Worm (Caenorhabditis elegans) whole organism, mixed stage, embryonic: ENCODE data around the gene nra-4.
A peak's percentile ranks its signal among the peaks of the same experiment; 100 is the strongest.

Source experiments
- bed-3 ChIP-seq: fragments of 200-800 bp; sonication (Bioruptor generic); optimal IDR thresholded peaks from 3 replicates; lab custom pipeline; 2018; ENCODE audit warnings: mild to moderate bottlenecking, missing genetic modification characterization, moderate library complexity, missing compliant biosample characterization
- blmp-1 ChIP-seq: fragments of 150-350 bp; optimal IDR thresholded peaks from 2 replicates; lab custom pipeline; 2014; ENCODE audit warnings: missing biosample characterization, missing genetic modification characterization
- ceh-39 ChIP-seq: fragments of 150-350 bp; optimal IDR thresholded peaks from 2 replicates; lab custom pipeline; 2014; ENCODE audit warnings: missing biosample characterization, missing genetic modification characterization
- ceh-43 ChIP-seq: fragments of 200-800 bp; sonication (Bioruptor generic); optimal IDR thresholded peaks from 2 replicates; lab custom pipeline; 2018; ENCODE audit warnings: mild to moderate bottlenecking, missing genetic modification characterization, moderate library complexity, missing compliant biosample characterization
- ceh-83 ChIP-seq: fragments of 200-800 bp; sonication (Bioruptor generic); optimal IDR thresholded peaks from 2 replicates; lab custom pipeline; 2018; ENCODE audit warnings: mild to moderate bottlenecking, missing genetic modification characterization, missing compliant biosample characterization
- ces-1 ChIP-seq: fragments of 150-350 bp; optimal IDR thresholded peaks from 2 replicates; lab custom pipeline; 2014; ENCODE audit warnings: missing biosample characterization, missing genetic modification reagents, missing genetic modification characterization
- cnd-1 ChIP-seq: fragments of 200-800 bp; sonication (Bioruptor generic); optimal IDR thresholded peaks from 2 replicates; lab custom pipeline; 2018; ENCODE audit warnings: mild to moderate bottlenecking, missing genetic modification characterization, missing compliant biosample characterization
- drap-1 ChIP-seq: fragments of 200-800 bp; sonication (Bioruptor generic); optimal IDR thresholded peaks from 3 replicates; lab custom pipeline; 2018; ENCODE audit warnings: mild to moderate bottlenecking, missing genetic modification characterization, missing compliant biosample characterization
- elt-1 ChIP-seq: sonication (generic microtip); optimal IDR thresholded peaks from 2 replicates; lab custom pipeline; 2017; ENCODE audit warnings: missing genetic modification characterization, mild to moderate bottlenecking, missing compliant biosample characterization, antibody characterized with exemption, moderate library complexity, borderline replicate concordance; ENCODE audit not compliant: insufficient read depth
- elt-3 ChIP-seq: fragments of 150-350 bp; optimal IDR thresholded peaks from 2 replicates; lab custom pipeline; 2014; ENCODE audit warnings: missing biosample characterization, missing genetic modification characterization
- flh-1 ChIP-seq: fragments of 200-800 bp; sonication (Bioruptor generic); optimal IDR thresholded peaks from 2 replicates; lab custom pipeline; 2018; ENCODE audit warnings: mild to moderate bottlenecking, missing genetic modification characterization, moderate library complexity, missing compliant biosample characterization
- ham-2 ChIP-seq: fragments of 200-800 bp; sonication (Bioruptor generic); optimal IDR thresholded peaks from 2 replicates; lab custom pipeline; 2018; ENCODE audit warnings: mild to moderate bottlenecking, missing genetic modification characterization, missing compliant biosample characterization
- hlh-1 ChIP-seq: fragments of 150-350 bp; optimal IDR thresholded peaks from 2 replicates; lab custom pipeline; 2014; ENCODE audit warnings: missing biosample characterization, missing genetic modification reagents, missing genetic modification characterization
- lin-13 ChIP-seq: fragments of 150-350 bp; optimal IDR thresholded peaks from 2 replicates; lab custom pipeline; 2014; ENCODE audit warnings: missing biosample characterization, missing genetic modification characterization
- lin-32 ChIP-seq: fragments of 200-800 bp; sonication (Bioruptor generic); optimal IDR thresholded peaks from 2 replicates; lab custom pipeline; 2018; ENCODE audit warnings: mild to moderate bottlenecking, missing genetic modification characterization, missing compliant biosample characterization
- mab-5 ChIP-seq: fragments of 150-350 bp; optimal IDR thresholded peaks from 2 replicates; lab custom pipeline; 2014; ENCODE audit warnings: missing biosample characterization, missing genetic modification characterization
- mep-1 ChIP-seq: fragments of 150-350 bp; optimal IDR thresholded peaks from 2 replicates; lab custom pipeline; 2017; ENCODE audit warnings: missing biosample characterization, missing genetic modification reagents, missing genetic modification characterization, inconsistent platforms
- mls-2 ChIP-seq: sonication (generic microtip); optimal IDR thresholded peaks from 2 replicates; lab custom pipeline; 2016; ENCODE audit warnings: mild to moderate bottlenecking, missing genetic modification characterization, moderate library complexity, missing compliant biosample characterization
- nhr-12 ChIP-seq: fragments of 150-350 bp; optimal IDR thresholded peaks from 2 replicates; lab custom pipeline; 2014; ENCODE audit warnings: missing biosample characterization, missing genetic modification characterization
- nhr-2 ChIP-seq: fragments of 150-350 bp; optimal IDR thresholded peaks from 2 replicates; lab custom pipeline; 2014; ENCODE audit warnings: missing biosample characterization, missing genetic modification characterization
- nhr-28 ChIP-seq: fragments of 150-350 bp; optimal IDR thresholded peaks from 2 replicates; lab custom pipeline; 2014; ENCODE audit warnings: missing biosample characterization, missing genetic modification characterization
- nhr-76 ChIP-seq: sonication (generic microtip); optimal IDR thresholded peaks from 2 replicates; lab custom pipeline; 2017; ENCODE audit warnings: missing biosample characterization, missing genetic modification characterization
- pha-4 ChIP-seq: fragments of 150-350 bp; optimal IDR thresholded peaks from 2 replicates; lab custom pipeline; 2018; ENCODE audit warnings: missing biosample characterization, missing genetic modification reagents, missing genetic modification characterization
- sem-2 ChIP-seq: fragments of 200-800 bp; sonication (Bioruptor generic); optimal IDR thresholded peaks from 2 replicates; lab custom pipeline; 2018; ENCODE audit warnings: mild to moderate bottlenecking, missing genetic modification characterization, missing compliant biosample characterization
- snpc-4 ChIP-seq: fragments of 150-350 bp; optimal IDR thresholded peaks from 2 replicates; lab custom pipeline; 2014; ENCODE audit warnings: missing biosample characterization, missing genetic modification characterization
- sptf-1 ChIP-seq: sonication (generic microtip); optimal IDR thresholded peaks from 2 replicates; lab custom pipeline; 2017; ENCODE audit warnings: mild to moderate bottlenecking, missing genetic modification characterization, moderate library complexity, missing compliant biosample characterization
- tbx-8 ChIP-seq: fragments of 200-800 bp; sonication (Bioruptor generic); optimal IDR thresholded peaks from 2 replicates; lab custom pipeline; 2018; ENCODE audit warnings: mild to moderate bottlenecking, missing genetic modification characterization, moderate library complexity, missing compliant biosample characterization
- unc-120 ChIP-seq: sonication (generic microtip); optimal IDR thresholded peaks from 2 replicates; lab custom pipeline; 2017; ENCODE audit warnings: missing genetic modification characterization, missing compliant biosample characterization; ENCODE audit not compliant: poor library complexity, severe bottlenecking
- unc-39 ChIP-seq: fragments of 150-350 bp; optimal IDR thresholded peaks from 2 replicates; lab custom pipeline; 2014; ENCODE audit warnings: missing biosample characterization, missing genetic modification characterization
- unc-62 ChIP-seq: fragments of 150-350 bp; optimal IDR thresholded peaks from 2 replicates; lab custom pipeline; 2014; ENCODE audit warnings: missing biosample characterization, missing genetic modification reagents, missing genetic modification characterization
- zip-8 ChIP-seq: fragments of 150-350 bp; optimal IDR thresholded peaks from 2 replicates; lab custom pipeline; 2014; ENCODE audit warnings: missing biosample characterization, missing genetic modification characterization

The nra-4 gene

ce11 chrV:1048482-1048881 is at the start of gene nra-4:
Gene nra-4, minus strand, starts transcription at chrV:1048582.
- TF ChIP-seq sem-2 (GFP tag; lab: Kevin White, UChicago): no peak
- TF ChIP-seq drap-1: no peak
- no peak for TF ChIP-seq nhr-76 (tag; lab: Kevin White, UChicago)
- no peak for TF ChIP-seq mab-5
- no peak for TF ChIP-seq pha-4
- TF ChIP-seq ham-2 (GFP tag; lab: Kevin White, UChicago): no peak
- TF ChIP-seq elt-3: no peak
- TF ChIP-seq nhr-2 (tag; lab: Kevin White, UChicago): no peak
- TF ChIP-seq mls-2 (tag; lab: Kevin White, UChicago): no peak
- TF ChIP-seq flh-1: no peak
- no peak for TF ChIP-seq sptf-1 (tag; lab: Kevin White, UChicago)
- TF ChIP-seq ceh-83 (GFP tag; lab: Kevin White, UChicago): no peak
- TF ChIP-seq unc-62 (GFP tag; lab: Kevin White, UChicago): no peak

- TF ChIP-seq lin-32 (GFP tag; lab: Kevin White, UChicago) (no peak), mab-5 (no peak), snpc-4 (tag; lab: Kevin White, UChicago) (no peak), nhr-2 (tag; lab: Kevin White, UChicago) (no peak), mls-2 (tag; lab: Kevin White, UChicago) (no peak), hlh-1 (tag; lab: Kevin White, UChicago) (no peak), blmp-1 (tag; lab: Kevin White, UChicago) (no peak)
These were observed 44.0 kb upstream of the nra-4 start, which contains the start of gene Y50D4B.4 for ce11 chrV:1092359-1092758. Gene Y50D4B.4, plus strand, starts transcription at chrV:1092659.

- TF ChIP-seq flh-1 (no peak), ces-1 (GFP tag; lab: Kevin White, UChicago) (no peak), pha-4 (no peak), nhr-28 (tag; lab: Kevin White, UChicago) (no peak), unc-120 (tag; lab: Kevin White, UChicago) (no peak), drap-1 (no peak), ceh-39 (tag; lab: Kevin White, UChicago) (no peak), unc-62 (GFP tag; lab: Kevin White, UChicago) (no peak), snpc-4 (tag; lab: Kevin White, UChicago) (no peak), mep-1 (tag; lab: Kevin White, UChicago) (no peak), hlh-1 (tag; lab: Kevin White, UChicago) (no peak), ceh-43 (no peak), zip-8 (tag; lab: Kevin White, UChicago) (no peak), elt-1 (no peak), elt-3 (no peak)
- TF ChIP-seq, all 35 proteins: peak for 0
These were observed 39.6 kb upstream of the nra-4 start, which contains the start of gene clec-203 for ce11 chrV:1087983-1088382. Gene clec-203, plus strand, starts transcription at chrV:1088283.

ce11 chrV:1084016-1084415 is 35.6 kb upstream of the nra-4 start, which contains the start of gene Y50D4B.6:
Gene Y50D4B.6, plus strand, starts transcription at chrV:1084316.
- TF ChIP-seq snpc-4 (tag; lab: Kevin White, UChicago): no peak

ce11 chrV:1074946-1075345 is 26.6 kb upstream of the nra-4 start, which contains the start of gene K10C9.1:
Gene K10C9.1, plus strand, starts transcription at chrV:1075246.
- TF ChIP-seq ces-1 (GFP tag; lab: Kevin White, UChicago) (peak; percentile 42), cnd-1 (tag; lab: Kevin White, UChicago) (no peak)

- TF ChIP-seq nhr-2 (tag; lab: Kevin White, UChicago) (no peak), drap-1 (no peak), ces-1 (GFP tag; lab: Kevin White, UChicago) (no peak), unc-120 (tag; lab: Kevin White, UChicago) (no peak), nhr-12 (tag; lab: Kevin White, UChicago) (no peak)
These were observed 19.1 kb upstream of the nra-4 start, which contains the start of gene K10C9.7 for ce11 chrV:1067468-1067867. Gene K10C9.7, minus strand, starts transcription at chrV:1067568.

- no peak for TF ChIP-seq drap-1
- TF ChIP-seq zip-8 (tag; lab: Kevin White, UChicago): no peak
- no peak for TF ChIP-seq sptf-1 (tag; lab: Kevin White, UChicago)
- no peak for TF ChIP-seq blmp-1 (tag; lab: Kevin White, UChicago)
- TF ChIP-seq tbx-8 (GFP tag; lab: Kevin White, UChicago): no peak
- no peak for TF ChIP-seq ceh-83 (GFP tag; lab: Kevin White, UChicago)
- no peak for TF ChIP-seq mep-1 (tag; lab: Kevin White, UChicago)
- no peak for TF ChIP-seq lin-13 (tag; lab: Kevin White, UChicago)
- no peak for TF ChIP-seq sem-2 (GFP tag; lab: Kevin White, UChicago)
- no peak for TF ChIP-seq bed-3 (GFP tag; lab: Kevin White, UChicago)
- TF ChIP-seq unc-39 (tag; lab: Kevin White, UChicago): no peak
- no peak for TF ChIP-seq nhr-2 (tag; lab: Kevin White, UChicago)
- TF ChIP-seq lin-32 (GFP tag; lab: Kevin White, UChicago): no peak
- TF ChIP-seq cnd-1 (tag; lab: Kevin White, UChicago): no peak
- no peak for TF ChIP-seq pha-4
- TF ChIP-seq ham-2 (GFP tag; lab: Kevin White, UChicago): no peak
- no peak for TF ChIP-seq flh-1
- no peak for TF ChIP-seq snpc-4 (tag; lab: Kevin White, UChicago)
- no peak for TF ChIP-seq nhr-28 (tag; lab: Kevin White, UChicago)
- TF ChIP-seq unc-62 (GFP tag; lab: Kevin White, UChicago): no peak
- TF ChIP-seq, all 35 proteins: peak for 0
These were observed 16.1 kb upstream of the nra-4 start, which contains the start of gene str-67 for ce11 chrV:1064491-1064890. Gene str-67, minus strand, starts transcription at chrV:1064591.
